Fruit fly (Drosophila melanogaster) Kc167 (cell line): Measurements from ENCODE around the gene inaE.

Experiments
- Myc ChIP-seq: fragments of >200 bp; optimal IDR thresholded peaks from 2 replicates; lab custom pipeline; 2017; ENCODE audit warnings: missing external identifiers
- Sin3A ChIP-seq: fragments of >200 bp; optimal IDR thresholded peaks from 2 replicates; lab custom pipeline; 2018; ENCODE audit warnings: missing external identifiers
- h ChIP-seq: fragments of >200 bp; optimal IDR thresholded peaks from 3 replicates; lab custom pipeline; 2018; ENCODE audit warnings: missing external identifiers
- insv ChIP-seq: fragments of >200 bp; optimal IDR thresholded peaks from 3 replicates; lab custom pipeline; 2018; ENCODE audit warnings: missing external identifiers
- psq ChIP-seq: fragments of >200 bp; optimal IDR thresholded peaks from 2 replicates; lab custom pipeline; 2017; ENCODE audit warnings: missing external identifiers
- ttk ChIP-seq: sonication (Bioruptor generic); optimal IDR thresholded peaks from 2 replicates; lab custom pipeline; 2017; ENCODE audit warnings: missing external identifiers

dm6 chrX:13804398-13804797 is 20.9 kb downstream of the inaE start:
- no peak for TF ChIP-seq insv (lab: Kevin White, UChicago)
- TF ChIP-seq ttk (lab: Kevin White, UChicago), result no peak
- TF ChIP-seq h (lab: Kevin White, UChicago), result no peak
- no peak for TF ChIP-seq Sin3A (lab: Kevin White, UChicago)
- TF ChIP-seq psq (lab: Kevin White, UChicago), result no peak
- TF ChIP-seq Myc (lab: Kevin White, UChicago), result no peak
